Fruit fly (Drosophila melanogaster) whole organism, pupa: ENCODE data around the gene Polr1F.

Source experiments
- CG10348 ChIP-seq: fragments of 200-800 bp; sonication (Bioruptor generic); IDR thresholded peaks from 2 replicates; pipeline ENCODE4 v1.3.6; 2022; ENCODE audit warnings: missing biosample characterization, missing genetic modification characterization
- CG12605 ChIP-seq: fragments of 200-800 bp; sonication (Bioruptor generic); IDR thresholded peaks from 2 replicates; pipeline ENCODE4 v1.3.6; 2022; ENCODE audit warnings: missing biosample characterization, missing genetic modification characterization
- CG13204 ChIP-seq: fragments of 200-800 bp; sonication (Bioruptor generic); optimal IDR thresholded peaks from 2 replicates; lab custom pipeline; 2018; ENCODE audit warnings: missing biosample characterization, mild to moderate bottlenecking, missing genetic modification characterization, moderate library complexity
- CG14655 ChIP-seq: fragments of 200-800 bp; sonication (Bioruptor generic); optimal IDR thresholded peaks from 3 replicates; lab custom pipeline; 2017; ENCODE audit warnings: mild to moderate bottlenecking, missing biosample characterization, missing genetic modification reagents, missing genetic modification characterization
- CG15710 ChIP-seq: fragments of 200-800 bp; sonication (Bioruptor generic); optimal IDR thresholded peaks from 2 replicates; lab custom pipeline; 2018; ENCODE audit warnings: missing biosample characterization, mild to moderate bottlenecking, missing genetic modification characterization, moderate library complexity
- CG17806 ChIP-seq: fragments of 200-800 bp; sonication (Bioruptor generic); optimal IDR thresholded peaks from 2 replicates; lab custom pipeline; 2018; ENCODE audit warnings: missing biosample characterization, mild to moderate bottlenecking, missing genetic modification characterization, moderate library complexity
- CG32121 ChIP-seq: fragments of 200-800 bp; sonication (Bioruptor generic); IDR thresholded peaks from 2 replicates; pipeline ENCODE4 v1.3.6; 2022; ENCODE audit warnings: missing biosample characterization, missing genetic modification characterization
- CG34367 ChIP-seq: fragments of 200-800 bp; sonication (Bioruptor generic); optimal IDR thresholded peaks from 2 replicates; lab custom pipeline; 2018; ENCODE audit warnings: missing biosample characterization, mild to moderate bottlenecking, missing genetic modification characterization
- CG4496 ChIP-seq: fragments of 200-800 bp; sonication (Bioruptor generic); IDR thresholded peaks from 3 replicates; pipeline ENCODE4 v1.3.6; 2022; ENCODE audit warnings: missing biosample characterization, missing genetic modification characterization
- CG8159 ChIP-seq: fragments of 200-800 bp; sonication (Bioruptor generic); optimal IDR thresholded peaks from 3 replicates; lab custom pipeline; 2018; ENCODE audit warnings: missing biosample characterization, mild to moderate bottlenecking, missing genetic modification characterization, moderate library complexity
- CG9948 ChIP-seq: fragments of 200-800 bp; sonication (Bioruptor generic); optimal IDR thresholded peaks from 2 replicates; lab custom pipeline; 2018; ENCODE audit warnings: missing biosample characterization, mild to moderate bottlenecking, missing genetic modification characterization, moderate library complexity
- D1 ChIP-seq: fragments of 200-800 bp; sonication (Bioruptor generic); optimal IDR thresholded peaks from 2 replicates; lab custom pipeline; 2018; ENCODE audit warnings: missing biosample characterization, mild to moderate bottlenecking, missing genetic modification characterization, moderate library complexity
- EcR ChIP-seq: fragments of 200-800 bp; sonication (Bioruptor generic); optimal IDR thresholded peaks from 3 replicates; lab custom pipeline; 2019; ENCODE audit warnings: missing biosample characterization, missing genetic modification characterization, mild to moderate bottlenecking, moderate library complexity, missing genetic modification reagents
- Ets98B ChIP-seq: fragments of 200-800 bp; sonication (Bioruptor generic); IDR thresholded peaks from 2 replicates; pipeline ENCODE4 v1.3.6; 2022; ENCODE audit warnings: missing biosample characterization, missing genetic modification characterization
- Pif1A ChIP-seq: fragments of 200-800 bp; sonication (Bioruptor generic); optimal IDR thresholded peaks from 3 replicates; lab custom pipeline; 2016; ENCODE audit warnings: missing biosample characterization, missing genetic modification characterization
- Pif1B ChIP-seq: fragments of 200-800 bp; sonication (Bioruptor generic); optimal IDR thresholded peaks from 3 replicates; lab custom pipeline; 2016; ENCODE audit warnings: missing biosample characterization, missing genetic modification characterization
- Snoo ChIP-seq: fragments of 200-800 bp; sonication (Bioruptor generic); optimal IDR thresholded peaks from 3 replicates; lab custom pipeline; 2017; ENCODE audit warnings: missing biosample characterization, mild to moderate bottlenecking, missing genetic modification characterization, inconsistent platforms
- fd96Ca ChIP-seq: fragments of 200-800 bp; sonication (Bioruptor generic); IDR thresholded peaks from 3 replicates; pipeline ENCODE4 v1.3.6; 2022; ENCODE audit warnings: missing biosample characterization, missing genetic modification characterization
- gl ChIP-seq: fragments of 200-800 bp; sonication (Bioruptor generic); optimal IDR thresholded peaks from 2 replicates; lab custom pipeline; 2018; ENCODE audit warnings: missing biosample characterization, mild to moderate bottlenecking, missing genetic modification characterization
- rn ChIP-seq: fragments of 200-800 bp; sonication (Bioruptor generic); IDR thresholded peaks from 2 replicates; pipeline ENCODE4 v1.3.6; 2022; ENCODE audit warnings: missing biosample characterization, missing genetic modification characterization

Gene Polr1F

dm6 chr2L:6874006-6874405, 33.6 kb downstream of the Polr1F start:
- no peak for TF ChIP-seq CG8159 (tag; lab: Kevin White, UChicago)
- no peak for TF ChIP-seq EcR (GFP tag; lab: Kevin White, UChicago)
- TF ChIP-seq CG34367: no peak
- no peak for TF ChIP-seq Snoo (tag; lab: Kevin White, UChicago)
- TF ChIP-seq Pif1B (GFP tag; lab: Kevin White, UChicago): no peak
- TF ChIP-seq D1 (tag; lab: Kevin White, UChicago): no peak

DNA sequence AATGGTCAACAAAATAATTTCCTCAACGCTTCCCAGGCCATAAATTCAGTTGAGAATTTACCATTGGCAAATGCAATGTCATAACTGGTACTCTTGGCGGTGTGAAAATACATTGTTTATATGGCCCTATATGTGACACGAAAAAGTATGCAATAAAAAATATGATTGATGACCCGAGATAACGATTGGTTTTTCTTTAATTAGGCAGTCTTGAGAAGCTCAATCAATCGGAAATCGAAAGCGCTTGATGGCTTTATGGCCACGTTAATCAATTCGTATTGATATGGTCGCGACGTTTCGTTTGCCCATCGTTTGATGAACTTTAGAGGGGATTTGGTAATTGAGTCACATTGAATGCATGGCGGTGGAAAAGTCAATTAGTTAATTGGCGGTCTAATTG, 36.9 kb downstream of the Polr1F start:
- TF ChIP-seq CG17806 (tag; lab: Kevin White, UChicago): no peak
- TF ChIP-seq CG9948: no peak
- no peak for TF ChIP-seq CG14655 (GFP tag; lab: Kevin White, UChicago)
- no peak for TF ChIP-seq Snoo (tag; lab: Kevin White, UChicago)

dm6 chr2L:6870289-6870688, 37.4 kb downstream of the Polr1F start, which contains the start of gene Nha1:
Gene Nha1 (minus strand): TSS chr2L:6870389.
- TF ChIP-seq gl: no peak
- TF ChIP-seq Ets98B (GFP tag; lab: Robert Waterston, UW): no peak
- TF ChIP-seq fd96Ca (GFP tag; lab: Robert Waterston, UW): no peak
- TF ChIP-seq rn: no peak
- no peak for TF ChIP-seq Snoo (tag; lab: Kevin White, UChicago)
- TF ChIP-seq CG13204: no peak
- no peak for TF ChIP-seq CG14655 (GFP tag; lab: Kevin White, UChicago)
- TF ChIP-seq CG12605 (GFP tag; lab: Robert Waterston, UW): no peak
- TF ChIP-seq CG8159 (tag; lab: Kevin White, UChicago): no peak
- no peak for TF ChIP-seq EcR (GFP tag; lab: Kevin White, UChicago)

DNA sequence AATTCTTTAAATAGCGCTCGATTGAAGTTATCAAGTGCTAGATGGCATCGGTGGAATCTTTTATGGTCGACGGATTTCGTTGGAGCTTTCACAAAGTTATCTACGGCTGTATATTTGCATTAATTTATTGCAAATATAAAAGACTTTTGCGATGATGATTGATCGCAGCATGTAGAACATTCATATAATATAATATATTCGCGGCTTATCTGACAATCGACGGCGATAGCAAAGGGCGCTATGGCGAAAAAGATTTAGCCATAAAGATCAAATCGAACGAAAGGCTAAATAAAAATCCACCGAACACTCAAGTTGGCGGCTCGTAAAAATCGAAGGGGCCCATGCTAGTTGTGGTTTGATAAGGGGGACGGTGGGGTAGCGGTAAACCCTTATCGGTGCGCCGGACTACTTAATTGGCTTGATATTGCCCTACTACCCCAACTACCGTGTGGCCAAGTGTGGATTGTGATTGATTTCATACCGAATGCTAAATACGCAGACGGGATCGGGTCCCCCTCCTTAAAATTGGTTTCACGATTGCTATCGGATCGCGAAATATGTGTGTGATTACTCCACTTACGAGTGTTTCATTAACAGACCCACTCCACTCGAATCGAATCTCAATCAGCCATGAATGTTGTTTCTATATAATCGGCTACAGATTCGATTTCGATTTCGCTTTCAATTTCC, 39.3 kb downstream of the Polr1F start:
- TF ChIP-seq EcR (GFP tag; lab: Kevin White, UChicago) (no peak), Pif1A (GFP tag; lab: Kevin White, UChicago) (no peak), CG13204 (no peak), rn (no peak), Ets98B (GFP tag; lab: Robert Waterston, UW) (no peak), CG34367 (no peak), Snoo (tag; lab: Kevin White, UChicago) (no peak), CG10348 (GFP tag; lab: Robert Waterston, UW) (no peak), CG32121 (no peak), CG15710 (tag; lab: Kevin White, UChicago) (no peak), CG4496 (GFP tag; lab: Robert Waterston, UW) (no peak), CG17806 (tag; lab: Kevin White, UChicago) (no peak), CG12605 (GFP tag; lab: Robert Waterston, UW) (no peak), CG8159 (tag; lab: Kevin White, UChicago) (no peak), CG14655 (GFP tag; lab: Kevin White, UChicago) (no peak), D1 (tag; lab: Kevin White, UChicago) (no peak), CG9948 (no peak), fd96Ca (GFP tag; lab: Robert Waterston, UW) (no peak)
